Worm (Caenorhabditis elegans) whole organism, L1 larva: Measurements from ENCODE around the gene C49A9.6.

ENCODE experiments used
- aha-1 ChIP-seq: fragments of 150-350 bp; optimal IDR thresholded peaks from 2 replicates; lab custom pipeline; 2014; ENCODE audit warnings: missing biosample characterization, missing genetic modification characterization
- blmp-1 ChIP-seq: fragments of 150-350 bp; optimal IDR thresholded peaks from 2 replicates; lab custom pipeline; 2014; ENCODE audit warnings: missing biosample characterization, missing genetic modification characterization
- lin-13 ChIP-seq: fragments of 150-350 bp; optimal IDR thresholded peaks from 2 replicates; lab custom pipeline; 2014; ENCODE audit warnings: missing biosample characterization, missing genetic modification reagents, missing genetic modification characterization
- lsy-2 ChIP-seq, 2 experiments: fragments of 150-350 bp; optimal IDR thresholded peaks; 2 replicates each; lab custom pipeline; 2014; ENCODE audit warnings: missing biosample characterization in 2 of 2, missing genetic modification characterization in 2 of 2

- TF ChIP-seq lsy-2 (tag; optimal IDR thresholded peaks at IDR 0.05; lab: Kevin White, UChicago) (no peak), blmp-1 (tag; lab: Kevin White, UChicago) (no peak), aha-1 (tag; lab: Kevin White, UChicago) (no peak), lin-13 (no peak)
Observed at ce11 chrIV:6172959-6173358, 37.8 kb upstream of the C49A9.6 start.
